Fruit fly (Drosophila melanogaster) whole organism, embryonic: ENCODE data around the gene BckdhA.
A peak's percentile ranks its signal among the peaks of the same experiment; 100 is the strongest.

Source experiments
- Ada2b ChIP-seq: fragments of 200-800 bp; sonication (Bioruptor generic); IDR thresholded peaks from 2 replicates; pipeline ENCODE4 v1.3.6; 2022; ENCODE audit warnings: missing biosample characterization, missing genetic modification characterization
- CG10543 ChIP-seq: fragments of 200-800 bp; sonication (Bioruptor generic); optimal IDR thresholded peaks from 3 replicates; lab custom pipeline; 2017; ENCODE audit warnings: missing biosample characterization, mild to moderate bottlenecking, missing genetic modification characterization, moderate library complexity
- CG12219 ChIP-seq: fragments of 200-800 bp; sonication (Bioruptor generic); optimal IDR thresholded peaks from 3 replicates; lab custom pipeline; 2018; ENCODE audit warnings: missing biosample characterization, mild to moderate bottlenecking, missing genetic modification characterization
- CG1233 ChIP-seq: fragments of 200-800 bp; sonication (Bioruptor generic); optimal IDR thresholded peaks from 4 replicates; lab custom pipeline; 2018; ENCODE audit warnings: missing biosample characterization, mild to moderate bottlenecking, missing genetic modification characterization
- CG12744 ChIP-seq: fragments of 200-800 bp; sonication (Bioruptor generic); optimal IDR thresholded peaks from 2 replicates; lab custom pipeline; 2016; ENCODE audit warnings: missing biosample characterization, missing genetic modification characterization
- CG13123 ChIP-seq: fragments of 200-800 bp; sonication (Bioruptor generic); optimal IDR thresholded peaks from 2 replicates; lab custom pipeline; 2016; ENCODE audit warnings: missing biosample characterization, missing genetic modification characterization
- CG14667 ChIP-seq: fragments of 200-800 bp; sonication (Bioruptor generic); IDR thresholded peaks from 2 replicates; pipeline ENCODE4 v1.3.6; 2022; ENCODE audit warnings: missing biosample characterization, missing genetic modification characterization
- CG1602 ChIP-seq: fragments of 200-800 bp; sonication (Bioruptor generic); optimal IDR thresholded peaks from 3 replicates; lab custom pipeline; 2016; ENCODE audit warnings: missing biosample characterization, missing genetic modification characterization
- CG1603 ChIP-seq: fragments of 200-800 bp; sonication (Bioruptor generic); optimal IDR thresholded peaks from 2 replicates; lab custom pipeline; 2019; ENCODE audit warnings: missing biosample characterization, mild to moderate bottlenecking, missing genetic modification characterization, moderate library complexity
- CG2116 ChIP-seq: fragments of 200-800 bp; sonication (Bioruptor generic); optimal IDR thresholded peaks from 3 replicates; lab custom pipeline; 2018; ENCODE audit warnings: missing biosample characterization, mild to moderate bottlenecking, missing genetic modification characterization
- CG31441 ChIP-seq: fragments of 200-800 bp; sonication (Bioruptor generic); IDR thresholded peaks from 2 replicates; pipeline ENCODE4 v1.3.6; 2022; ENCODE audit warnings: missing biosample characterization, missing genetic modification characterization
- CG4282 ChIP-seq: fragments of 200-800 bp; sonication (Bioruptor generic); optimal IDR thresholded peaks from 2 replicates; lab custom pipeline; 2016; ENCODE audit warnings: missing biosample characterization, missing genetic modification characterization
- CG4730 ChIP-seq: fragments of 200-800 bp; sonication (Bioruptor generic); IDR thresholded peaks from 2 replicates; pipeline ENCODE4 v1.3.6; 2022; ENCODE audit warnings: missing biosample characterization, missing genetic modification characterization
- CG7556 ChIP-seq: fragments of 200-800 bp; sonication (Bioruptor generic); optimal IDR thresholded peaks from 2 replicates; lab custom pipeline; 2017; ENCODE audit warnings: missing biosample characterization, mild to moderate bottlenecking, missing genetic modification characterization
- CG7839 ChIP-seq: fragments of 200-800 bp; sonication (Bioruptor generic); optimal IDR thresholded peaks from 3 replicates; lab custom pipeline; 2018; ENCODE audit warnings: missing biosample characterization, mild to moderate bottlenecking, missing genetic modification characterization, moderate library complexity
- CG7987 ChIP-seq: fragments of 200-800 bp; sonication (Bioruptor generic); optimal IDR thresholded peaks from 2 replicates; lab custom pipeline; 2018; ENCODE audit warnings: missing biosample characterization, mild to moderate bottlenecking, missing genetic modification characterization, moderate library complexity
- CG8281 ChIP-seq: fragments of 200-800 bp; sonication (Bioruptor generic); optimal IDR thresholded peaks from 2 replicates; lab custom pipeline; 2018; ENCODE audit warnings: missing biosample characterization, mild to moderate bottlenecking, missing genetic modification characterization, moderate library complexity
- CG8359 ChIP-seq: fragments of 200-800 bp; sonication (Bioruptor generic); optimal IDR thresholded peaks from 2 replicates; lab custom pipeline; 2017; ENCODE audit warnings: missing biosample characterization, mild to moderate bottlenecking, missing genetic modification characterization, borderline replicate concordance
- CG9215 ChIP-seq: fragments of 200-800 bp; sonication (Bioruptor generic); IDR thresholded peaks from 2 replicates; pipeline ENCODE4 v1.3.6; 2022; ENCODE audit warnings: missing biosample characterization, missing genetic modification characterization
- CG9437 ChIP-seq: fragments of 200-800 bp; sonication (Bioruptor generic); optimal IDR thresholded peaks from 2 replicates; lab custom pipeline; 2018; ENCODE audit warnings: missing biosample characterization, mild to moderate bottlenecking, missing genetic modification characterization
- HHEX ChIP-seq: fragments of 200-800 bp; sonication (Bioruptor generic); optimal IDR thresholded peaks from 3 replicates; lab custom pipeline; 2017; ENCODE audit warnings: missing biosample characterization, mild to moderate bottlenecking, missing genetic modification characterization, missing genetic modification reagents
- Mes4 ChIP-seq: fragments of 200-800 bp; sonication (Bioruptor generic); optimal IDR thresholded peaks from 2 replicates; lab custom pipeline; 2016; ENCODE audit warnings: missing biosample characterization, missing genetic modification characterization
- Sox102F ChIP-seq: fragments of 200-800 bp; sonication (Bioruptor generic); optimal IDR thresholded peaks from 2 replicates; lab custom pipeline; 2018; ENCODE audit warnings: missing biosample characterization, mild to moderate bottlenecking, missing genetic modification characterization, moderate library complexity
- Sry-δ ChIP-seq: fragments of 200-800 bp; sonication (Bioruptor generic); optimal IDR thresholded peaks from 2 replicates; lab custom pipeline; 2016; ENCODE audit warnings: missing biosample characterization, missing genetic modification characterization
- Tbp ChIP-seq: fragments of >200 bp; optimal IDR thresholded peaks from 2 replicates; lab custom pipeline; 2018; ENCODE audit warnings: missing biosample characterization, missing genetic modification characterization
- bcd ChIP-seq: fragments of 200-800 bp; sonication (Bioruptor generic); optimal IDR thresholded peaks from 2 replicates; lab custom pipeline; 2017; ENCODE audit warnings: missing biosample characterization, mild to moderate bottlenecking, missing genetic modification characterization
- bowl ChIP-seq: fragments of 200-800 bp; sonication (Bioruptor generic); IDR thresholded peaks from 2 replicates; pipeline ENCODE4 v1.3.6; 2022; ENCODE audit warnings: missing biosample characterization, missing genetic modification characterization
- br ChIP-seq: fragments of >200 bp; optimal IDR thresholded peaks from 2 replicates; lab custom pipeline; 2017
- cad ChIP-seq: fragments of >200 bp; optimal IDR thresholded peaks from 2 replicates; lab custom pipeline; 2017; ENCODE audit warnings: missing biosample characterization, missing genetic modification characterization
- dan ChIP-seq: fragments of 200-800 bp; sonication (Bioruptor generic); IDR thresholded peaks from 2 replicates; pipeline ENCODE4 v1.3.6; 2022; ENCODE audit warnings: missing biosample characterization, missing genetic modification characterization
- danr ChIP-seq: fragments of 200-800 bp; sonication (Bioruptor generic); IDR thresholded peaks from 2 replicates; pipeline ENCODE4 v1.3.6; 2022; ENCODE audit warnings: missing biosample characterization, missing genetic modification characterization
- dmrt99B ChIP-seq: fragments of 200-800 bp; sonication (Bioruptor generic); optimal IDR thresholded peaks from 2 replicates; lab custom pipeline; 2018; ENCODE audit warnings: missing biosample characterization, mild to moderate bottlenecking, missing genetic modification characterization, moderate library complexity
- emc ChIP-seq: fragments of 200-800 bp; sonication (Bioruptor generic); optimal IDR thresholded peaks from 2 replicates; lab custom pipeline; 2016; ENCODE audit warnings: missing biosample characterization, missing genetic modification characterization
- fd64A ChIP-seq: fragments of 200-800 bp; sonication (Bioruptor generic); optimal IDR thresholded peaks from 3 replicates; lab custom pipeline; 2018; ENCODE audit warnings: missing biosample characterization, mild to moderate bottlenecking, missing genetic modification characterization
- fu2 ChIP-seq: fragments of 200-800 bp; sonication (Bioruptor generic); optimal IDR thresholded peaks from 2 replicates; lab custom pipeline; 2016; ENCODE audit warnings: missing biosample characterization, missing genetic modification characterization
- gce ChIP-seq: fragments of 200-800 bp; sonication (Bioruptor generic); IDR thresholded peaks from 3 replicates; pipeline ENCODE4 v1.3.6; 2022; ENCODE audit warnings: missing biosample characterization, missing genetic modification characterization
- gro ChIP-seq: fragments of 200-800 bp; sonication (Bioruptor generic); optimal IDR thresholded peaks from 2 replicates; lab custom pipeline; 2016; ENCODE audit warnings: missing biosample characterization, missing genetic modification characterization
- hth ChIP-seq: fragments of >200 bp; optimal IDR thresholded peaks from 2 replicates; lab custom pipeline; 2017; ENCODE audit warnings: inconsistent platforms
- jigr1 ChIP-seq: fragments of 200-800 bp; sonication (Bioruptor generic); IDR thresholded peaks from 3 replicates; pipeline ENCODE4 v1.3.6; 2022; ENCODE audit warnings: missing biosample characterization, missing genetic modification characterization
- lab ChIP-seq: fragments of 200-800 bp; sonication (Bioruptor generic); optimal IDR thresholded peaks from 3 replicates; lab custom pipeline; 2017; ENCODE audit warnings: missing biosample characterization, missing genetic modification characterization, mild to moderate bottlenecking, moderate library complexity, missing genetic modification reagents
- mam ChIP-seq: fragments of 200-800 bp; sonication (Bioruptor generic); optimal IDR thresholded peaks from 3 replicates; lab custom pipeline; 2016; ENCODE audit warnings: missing biosample characterization, missing genetic modification characterization
- nerfin-2 ChIP-seq: fragments of 200-800 bp; sonication (Bioruptor generic); IDR thresholded peaks from 2 replicates; pipeline ENCODE4 v1.3.6; 2022; ENCODE audit warnings: missing biosample characterization, missing genetic modification characterization; ENCODE audit not compliant: partially characterized antibody
- nom ChIP-seq: fragments of 200-800 bp; sonication (Bioruptor generic); optimal IDR thresholded peaks from 2 replicates; lab custom pipeline; 2017; ENCODE audit warnings: missing biosample characterization, missing genetic modification characterization, mild to moderate bottlenecking, moderate library complexity, missing genetic modification reagents
- repo ChIP-seq: fragments of 200-800 bp; sonication (Bioruptor generic); optimal IDR thresholded peaks from 2 replicates; lab custom pipeline; 2016; ENCODE audit warnings: missing biosample characterization, missing genetic modification characterization
- row ChIP-seq: fragments of 200-800 bp; sonication (Bioruptor generic); IDR thresholded peaks from 3 replicates; pipeline ENCODE4 v1.3.6; 2022; ENCODE audit warnings: missing biosample characterization, missing genetic modification characterization
- run ChIP-seq: fragments of 200-800 bp; sonication (Bioruptor generic); optimal IDR thresholded peaks from 3 replicates; lab custom pipeline; 2018; ENCODE audit warnings: missing biosample characterization, mild to moderate bottlenecking, missing genetic modification characterization
- schlank ChIP-seq: fragments of 200-800 bp; sonication (Bioruptor generic); optimal IDR thresholded peaks from 2 replicates; lab custom pipeline; 2018; ENCODE audit warnings: missing biosample characterization, mild to moderate bottlenecking, missing genetic modification characterization
- sim ChIP-seq: fragments of 200-800 bp; sonication (Bioruptor generic); IDR thresholded peaks from 2 replicates; pipeline ENCODE4 v1.3.6; 2022; ENCODE audit warnings: missing biosample characterization, missing genetic modification characterization
- stwl ChIP-seq: fragments of 200-800 bp; sonication (Bioruptor generic); optimal IDR thresholded peaks from 3 replicates; lab custom pipeline; 2018; ENCODE audit warnings: missing biosample characterization, mild to moderate bottlenecking, missing genetic modification characterization, moderate library complexity
- tx ChIP-seq: fragments of 200-800 bp; sonication (Bioruptor generic); optimal IDR thresholded peaks from 2 replicates; lab custom pipeline; 2016; ENCODE audit warnings: missing biosample characterization, missing genetic modification characterization
- unc-4 ChIP-seq: fragments of 200-800 bp; sonication (Bioruptor generic); IDR thresholded peaks from 2 replicates; pipeline ENCODE4 v1.3.6; 2022; ENCODE audit warnings: missing biosample characterization, missing genetic modification characterization; ENCODE audit not compliant: partially characterized antibody
- wek ChIP-seq: fragments of 200-800 bp; sonication (Bioruptor generic); optimal IDR thresholded peaks from 3 replicates; lab custom pipeline; 2018; ENCODE audit warnings: missing biosample characterization, mild to moderate bottlenecking, missing genetic modification characterization, moderate library complexity

Gene BckdhA

dm6 chr3R:9515860-9516344, 39.7 kb upstream of the BckdhA start, which contains the start of the genes mRpL47, CG8176 and Kdm3 (continued):
- TF ChIP-seq jigr1 (GFP tag; lab: Robert Waterston, UW) = no peak
- peak; percentile 76 for TF ChIP-seq CG7987
- no peak for TF ChIP-seq CG31441 (GFP tag; lab: Robert Waterston, UW)
- TF ChIP-seq tx (GFP tag; lab: Kevin White, UChicago) = peak; percentile 70
- peak; percentile 93 for TF ChIP-seq CG2116 (GFP tag; lab: Kevin White, UChicago)
- no peak for TF ChIP-seq unc-4 (GFP tag; lab: Robert Waterston, UW)
- TF ChIP-seq CG7556 (GFP tag; lab: Kevin White, UChicago) = no peak
- TF ChIP-seq CG4730 (GFP tag; lab: Robert Waterston, UW) = no peak
- TF ChIP-seq fd64A = no peak
- peak; percentile 48 for TF ChIP-seq CG12744 (GFP tag; lab: Kevin White, UChicago)
- peak; percentile 70 for TF ChIP-seq CG10543 (GFP tag; lab: Kevin White, UChicago)
- TF ChIP-seq CG9215 (GFP tag; lab: Robert Waterston, UW) = no peak
- no peak for TF ChIP-seq lab (GFP tag; lab: Kevin White, UChicago)
- TF ChIP-seq row = no peak
- peak; percentile 71 for TF ChIP-seq CG13123 (GFP tag; lab: Kevin White, UChicago)
- TF ChIP-seq CG1602 (GFP tag; lab: Kevin White, UChicago) = peak; percentile 38
- peak; percentile 80 for TF ChIP-seq repo (GFP tag; lab: Kevin White, UChicago)
- TF ChIP-seq bcd = no peak
- TF ChIP-seq schlank = peak; percentile 58
- no peak for TF ChIP-seq danr
- TF ChIP-seq CG7839 (tag; lab: Kevin White, UChicago) = no peak
- peak; percentile 100 for TF ChIP-seq Sry-δ
- TF ChIP-seq CG12219 (GFP tag; lab: Kevin White, UChicago) = no peak
- TF ChIP-seq nom = no peak
- TF ChIP-seq mam (GFP tag; lab: Kevin White, UChicago) = peak; percentile 90
- TF ChIP-seq nerfin-2 (GFP tag; lab: Robert Waterston, UW) = no peak
- TF ChIP-seq Ada2b = no peak
- peak; percentile 82 for TF ChIP-seq gro (GFP tag; lab: Kevin White, UChicago)
- TF ChIP-seq sim (GFP tag; lab: Robert Waterston, UW) = no peak
- no peak for TF ChIP-seq CG8359 (GFP tag; lab: Kevin White, UChicago)
- peak; percentile 43 for TF ChIP-seq emc (GFP tag; lab: Kevin White, UChicago)
- TF ChIP-seq hth (lab: Kevin White, UChicago) = no peak
- TF ChIP-seq stwl = peak; percentile 70
- no peak for TF ChIP-seq CG9437 (GFP tag; lab: Kevin White, UChicago)
- TF ChIP-seq bowl (GFP tag; lab: Robert Waterston, UW) = no peak
- TF ChIP-seq wek (GFP tag; lab: Kevin White, UChicago) = no peak
- no peak for TF ChIP-seq run (tag; lab: Kevin White, UChicago)
- no peak for TF ChIP-seq Mes4 (GFP tag; lab: Kevin White, UChicago)
- peak; percentile 68 for TF ChIP-seq CG4282
- TF ChIP-seq fu2 (GFP tag; lab: Kevin White, UChicago) = peak; percentile 69
- no peak for TF ChIP-seq CG14667
- TF ChIP-seq gce (GFP tag; lab: Robert Waterston, UW) = no peak
- TF ChIP-seq HHEX (GFP tag; lab: Kevin White, UChicago) = no peak
- TF ChIP-seq CG8281 (tag; lab: Kevin White, UChicago) = no peak
- peak; percentile 31 for TF ChIP-seq CG1233 (GFP tag; lab: Kevin White, UChicago)
- no peak for TF ChIP-seq cad (GFP tag; lab: Kevin White, UChicago)
- no peak for TF ChIP-seq Tbp (GFP tag; lab: Kevin White, UChicago)
- no peak for TF ChIP-seq dan (GFP tag; lab: Robert Waterston, UW)
- TF ChIP-seq CG1603 (tag; lab: Kevin White, UChicago) = peak; percentile 94
- no peak for TF ChIP-seq br (lab: Kevin White, UChicago)
- no peak for TF ChIP-seq Sox102F (GFP tag; lab: Kevin White, UChicago)
- no peak for TF ChIP-seq dmrt99B (tag; lab: Kevin White, UChicago)
